Fruit fly (Drosophila melanogaster) whole organism: ENCODE results near the gene CG4133.

Experiments used
- CG8478 ChIP-seq: fragments of >200 bp; optimal IDR thresholded peaks from 2 replicates; lab custom pipeline; 2018; ENCODE audit warnings: inconsistent platforms
- Dll ChIP-seq: fragments of >200 bp; optimal IDR thresholded peaks from 2 replicates; lab custom pipeline; 2017
- psq ChIP-seq: fragments of >200 bp; optimal IDR thresholded peaks from 2 replicates; lab custom pipeline; 2017
- usp ChIP-seq: fragments of >200 bp; optimal IDR thresholded peaks from 2 replicates; lab custom pipeline; 2017; ENCODE audit warnings: missing biosample characterization, missing genetic modification characterization, mixed read lengths

DNA sequence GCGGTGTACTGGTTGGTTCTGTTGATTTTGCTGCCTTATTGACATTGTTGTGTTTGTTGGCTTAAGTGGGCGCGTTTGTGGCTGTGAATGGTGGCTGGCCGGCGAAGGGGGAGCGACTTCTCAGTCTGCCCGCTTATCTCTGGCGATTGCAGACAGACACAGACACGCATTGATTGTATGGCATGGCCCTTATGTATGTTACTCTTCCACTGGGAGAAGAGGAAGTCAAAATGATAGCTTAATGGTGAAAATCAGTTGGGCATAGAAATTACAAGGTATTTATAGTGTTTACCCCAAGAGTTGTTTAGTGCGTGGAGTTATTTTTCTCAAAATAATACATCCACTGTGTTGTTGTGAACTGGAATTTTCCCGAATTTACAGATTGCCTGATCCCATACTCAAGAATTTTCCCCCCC is 30.5 kb downstream of the CG4133 start:
- TF ChIP-seq psq (lab: Kevin White, UChicago) (no peak), Dll (no peak), usp (GFP tag; lab: Kevin White, UChicago) (no peak), CG8478 (lab: Kevin White, UChicago) (no peak)
